Fruit fly (Drosophila melanogaster): Measurements from ENCODE around the gene Spt6.

The Spt6 gene

dm6 chrX:6310408-6310807, 42.8 kb downstream of the Spt6 start:
- TF ChIP-seq kay (GFP tag; ENCODE audit: borderline replicate concordance) (no peak), cic (GFP tag; optimal IDR thresholded peaks at IDR 0.05) (no peak), CG14711 (tag; optimal IDR thresholded peaks at IDR 0.05) (no peak), CG12768 (GFP tag; optimal IDR thresholded peaks at IDR 0.05) (no peak), CG7101 (tag; optimal IDR thresholded peaks at IDR 0.05) (no peak), ovo (GFP tag; optimal IDR thresholded peaks at IDR 0.05) (no peak), Mnt (GFP tag; optimal IDR thresholded peaks at IDR 0.05) (no peak), tj (GFP tag; optimal IDR thresholded peaks at IDR 0.05) (no peak), Hr96 (GFP tag; optimal IDR thresholded peaks at IDR 0.05) (no peak), CG1620 (GFP tag; optimal IDR thresholded peaks at IDR 0.05) (no peak), toe (GFP tag; optimal IDR thresholded peaks at IDR 0.05) (no peak), pad (GFP tag; optimal IDR thresholded peaks at IDR 0.05) (no peak), CG33017 (tag; optimal IDR thresholded peaks at IDR 0.05) (no peak), CG7045 (GFP tag; optimal IDR thresholded peaks at IDR 0.05) (no peak)

dm6 chrX:6311516-6311915, 43.9 kb downstream of the Spt6 start:
- TF ChIP-seq cnc (optimal IDR thresholded peaks at IDR 0.05) (no peak), bab1 (GFP tag; optimal IDR thresholded peaks at IDR 0.05) (no peak), Hr96 (GFP tag; optimal IDR thresholded peaks at IDR 0.05) (no peak), toe (GFP tag; optimal IDR thresholded peaks at IDR 0.05) (no peak), Clk (GFP tag; optimal IDR thresholded peaks at IDR 0.05) (no peak), ovo (GFP tag; optimal IDR thresholded peaks at IDR 0.05) (no peak), CG1620 (GFP tag; optimal IDR thresholded peaks at IDR 0.05) (no peak), tj (GFP tag; optimal IDR thresholded peaks at IDR 0.05) (no peak), CG14711 (tag; optimal IDR thresholded peaks at IDR 0.05) (no peak), kay (GFP tag; ENCODE audit: borderline replicate concordance) (no peak), CG7045 (GFP tag; optimal IDR thresholded peaks at IDR 0.05) (no peak), CG5204 (GFP tag; optimal IDR thresholded peaks at IDR 0.05) (no peak)

- no peak for TF ChIP-seq pad (GFP tag; optimal IDR thresholded peaks at IDR 0.05)
- no peak for TF ChIP-seq Clk (GFP tag; optimal IDR thresholded peaks at IDR 0.05)
- no peak for TF ChIP-seq Mnt (GFP tag; optimal IDR thresholded peaks at IDR 0.05)
- no peak for TF ChIP-seq cic (GFP tag; optimal IDR thresholded peaks at IDR 0.05)
- TF ChIP-seq toe (GFP tag; optimal IDR thresholded peaks at IDR 0.05): no peak
- TF ChIP-seq CG1620 (GFP tag; optimal IDR thresholded peaks at IDR 0.05): no peak
- TF ChIP-seq CG12768 (GFP tag; optimal IDR thresholded peaks at IDR 0.05): no peak
Measured at dm6 chrX:6315583-6315982, 48.0 kb downstream of the Spt6 start.

- no peak for TF ChIP-seq CG1620 (GFP tag; optimal IDR thresholded peaks at IDR 0.05)
- TF ChIP-seq pad (GFP tag; optimal IDR thresholded peaks at IDR 0.05): peak; percentile 21
- TF ChIP-seq Mnt (GFP tag; optimal IDR thresholded peaks at IDR 0.05): no peak
- TF ChIP-seq CG33017 (tag; optimal IDR thresholded peaks at IDR 0.05): peak; percentile 52
- TF ChIP-seq CG11617 (GFP tag; optimal IDR thresholded peaks at IDR 0.05): peak; percentile 22
- TF ChIP-seq cnc (optimal IDR thresholded peaks at IDR 0.05): no peak
- no peak for TF ChIP-seq ovo (GFP tag; optimal IDR thresholded peaks at IDR 0.05)
- TF ChIP-seq CG12768 (GFP tag; optimal IDR thresholded peaks at IDR 0.05): peak; percentile 50
- TF ChIP-seq Clk (GFP tag; optimal IDR thresholded peaks at IDR 0.05): peak; percentile 17
- peak; percentile 25 for TF ChIP-seq CG14711 (tag; optimal IDR thresholded peaks at IDR 0.05)
- TF ChIP-seq CG5204 (GFP tag; optimal IDR thresholded peaks at IDR 0.05): peak; percentile 12
- peak; percentile 36 for TF ChIP-seq Hr96 (GFP tag; optimal IDR thresholded peaks at IDR 0.05)
- peak; percentile 4 for TF ChIP-seq tj (GFP tag; optimal IDR thresholded peaks at IDR 0.05)
- TF ChIP-seq Crg-1 (GFP tag; optimal IDR thresholded peaks at IDR 0.05): no peak
- TF ChIP-seq bab1 (GFP tag; optimal IDR thresholded peaks at IDR 0.05): no peak
- peak; percentile 69 for TF ChIP-seq CG7101 (tag; optimal IDR thresholded peaks at IDR 0.05)
- TF ChIP-seq kay (GFP tag; ENCODE audit: borderline replicate concordance): no peak
- no peak for TF ChIP-seq cic (GFP tag; optimal IDR thresholded peaks at IDR 0.05)
- TF ChIP-seq CG7045 (GFP tag; optimal IDR thresholded peaks at IDR 0.05): peak; percentile 66
- TF ChIP-seq toe (GFP tag; optimal IDR thresholded peaks at IDR 0.05): peak; percentile 11
Measured at dm6 chrX:6316858-6317474, 49.4 kb downstream of the Spt6 start.
